Fruit fly (Drosophila melanogaster): ENCODE measurements around the gene Arl2.

DNA sequence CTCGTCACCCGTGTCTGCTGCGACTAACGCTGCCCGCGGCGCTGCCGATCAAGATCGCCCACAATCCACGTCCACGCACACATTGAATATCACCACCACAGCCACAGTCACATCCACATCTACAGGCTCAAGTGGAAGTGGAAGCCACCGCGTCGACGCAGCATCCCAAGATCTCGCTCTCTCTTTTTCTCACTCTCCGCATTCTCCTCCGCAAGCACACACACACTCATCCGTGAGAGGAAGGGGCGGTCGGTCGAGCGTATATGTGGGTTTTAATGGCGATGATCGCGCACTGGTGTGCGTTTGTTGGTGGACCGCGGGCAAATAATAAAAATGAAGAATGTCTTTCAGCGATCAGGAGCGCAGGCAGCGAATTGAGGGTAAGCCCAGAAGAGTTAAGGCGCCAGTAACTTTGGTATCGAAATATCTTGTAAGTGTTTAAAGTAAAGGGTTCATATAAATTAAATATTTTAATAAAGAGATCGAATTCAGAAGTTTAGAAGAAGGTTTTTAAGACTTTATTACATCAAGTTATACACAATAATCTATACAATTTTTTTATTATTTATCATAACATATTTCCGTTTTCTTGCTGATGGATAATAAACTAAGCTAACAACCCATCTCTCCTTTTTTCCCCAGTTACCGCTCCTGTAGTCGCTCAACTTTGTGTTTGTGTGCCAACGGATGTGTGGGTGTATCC, 7.0 kb upstream of the Arl2 start, which contains the start of gene Poxm:
- no peak for TF ChIP-seq Myc (optimal IDR thresholded peaks at IDR 0.05)
- TF ChIP-seq h (optimal IDR thresholded peaks at IDR 0.05): no peak

All from Kc167 (cell line).